Worm (Caenorhabditis elegans) whole organism, L2 larva: Measurements from ENCODE around the gene srz-78.

Experiments
- C34F6.9 ChIP-seq: fragments of 150-350 bp; optimal IDR thresholded peaks from 2 replicates; lab custom pipeline; 2014; ENCODE audit warnings: missing biosample characterization, missing genetic modification characterization
- R02D3.7 ChIP-seq: fragments of 150-350 bp; optimal IDR thresholded peaks from 2 replicates; lab custom pipeline; 2014; ENCODE audit warnings: missing biosample characterization, missing genetic modification characterization
- Y55F3AM.14 ChIP-seq: fragments of 200-800 bp; sonication (Bioruptor generic); optimal IDR thresholded peaks from 2 replicates; lab custom pipeline; 2018; ENCODE audit warnings: mild to moderate bottlenecking, missing genetic modification characterization, missing compliant biosample characterization
- ZK546.5 ChIP-seq: sonication (generic microtip); optimal IDR thresholded peaks from 2 replicates; lab custom pipeline; 2017; ENCODE audit warnings: missing biosample characterization, missing genetic modification characterization
- alr-1 ChIP-seq: fragments of 150-350 bp; optimal IDR thresholded peaks from 2 replicates; lab custom pipeline; 2014; ENCODE audit warnings: missing biosample characterization, missing genetic modification characterization
- aly-2 ChIP-seq: fragments of 150-350 bp; optimal IDR thresholded peaks from 2 replicates; lab custom pipeline; 2014; ENCODE audit warnings: missing biosample characterization, missing genetic modification characterization
- ama-1 ChIP-seq: fragments of 150-350 bp; optimal IDR thresholded peaks from 2 replicates; lab custom pipeline; 2018; ENCODE audit warnings: inconsistent platforms
- blmp-1 ChIP-seq: sonication (generic microtip); optimal IDR thresholded peaks from 2 replicates; lab custom pipeline; 2017; ENCODE audit warnings: missing genetic modification characterization, mild to moderate bottlenecking, missing compliant biosample characterization, antibody characterized with exemption, moderate library complexity; ENCODE audit not compliant: insufficient read depth
- ceh-16 ChIP-seq: fragments of 150-350 bp; optimal IDR thresholded peaks from 2 replicates; lab custom pipeline; 2014; ENCODE audit warnings: missing biosample characterization, missing genetic modification characterization
- ceh-82 ChIP-seq: fragments of 150-350 bp; optimal IDR thresholded peaks from 2 replicates; lab custom pipeline; 2014; ENCODE audit warnings: missing biosample characterization, missing genetic modification characterization
- dmd-4 ChIP-seq: sonication (generic microtip); optimal IDR thresholded peaks from 2 replicates; lab custom pipeline; 2017; ENCODE audit warnings: missing biosample characterization, missing genetic modification characterization
- egl-27 ChIP-seq: sonication (generic microtip); optimal IDR thresholded peaks from 3 replicates; lab custom pipeline; 2017; ENCODE audit warnings: missing biosample characterization, missing genetic modification reagents, missing genetic modification characterization
- elt-3 ChIP-seq: sonication (generic microtip); optimal IDR thresholded peaks from 2 replicates; lab custom pipeline; 2017; ENCODE audit warnings: missing biosample characterization, missing genetic modification characterization
- gmeb-1 ChIP-seq: fragments of 150-350 bp; optimal IDR thresholded peaks from 2 replicates; lab custom pipeline; 2014; ENCODE audit warnings: missing biosample characterization, missing genetic modification characterization
- lin-13 ChIP-seq: fragments of 150-350 bp; optimal IDR thresholded peaks from 2 replicates; lab custom pipeline; 2014; ENCODE audit warnings: missing biosample characterization, missing genetic modification reagents, missing genetic modification characterization
- lin-39 ChIP-seq: fragments of 150-350 bp; optimal IDR thresholded peaks from 2 replicates; lab custom pipeline; 2014; ENCODE audit warnings: missing biosample characterization, missing genetic modification reagents, missing genetic modification characterization
- lsy-2 ChIP-seq, 2 experiments: fragments of 150-350 bp in 1 of 2; sonication (generic microtip) in 1 of 2; optimal IDR thresholded peaks; 2 replicates each; lab custom pipeline; 2014 to 2017; ENCODE audit warnings: missing biosample characterization in 2 of 2, missing genetic modification characterization in 2 of 2
- mbf-1 ChIP-seq: sonication (generic microtip); optimal IDR thresholded peaks from 2 replicates; lab custom pipeline; 2017; ENCODE audit warnings: missing biosample characterization, missing genetic modification characterization
- mdl-1 ChIP-seq, 2 experiments: fragments of 150-350 bp in 1 of 2; sonication (generic microtip) in 1 of 2; optimal IDR thresholded peaks; 2 replicates each; lab custom pipeline; 2017; ENCODE audit warnings: missing biosample characterization in 2 of 2, missing genetic modification characterization in 2 of 2
- nhr-10 ChIP-seq: sonication (generic microtip); optimal IDR thresholded peaks from 2 replicates; lab custom pipeline; 2017; ENCODE audit warnings: missing biosample characterization, missing genetic modification characterization
- nhr-11 ChIP-seq: fragments of 150-350 bp; optimal IDR thresholded peaks from 2 replicates; lab custom pipeline; 2014; ENCODE audit warnings: missing biosample characterization, missing genetic modification characterization
- nhr-12 ChIP-seq: fragments of 150-350 bp; optimal IDR thresholded peaks from 2 replicates; lab custom pipeline; 2014; ENCODE audit warnings: missing biosample characterization, missing genetic modification characterization
- nhr-129 ChIP-seq: fragments of 150-350 bp; optimal IDR thresholded peaks from 2 replicates; lab custom pipeline; 2014; ENCODE audit warnings: missing biosample characterization, missing genetic modification characterization
- nhr-23 ChIP-seq: fragments of 150-350 bp; optimal IDR thresholded peaks from 2 replicates; lab custom pipeline; 2014; ENCODE audit warnings: missing biosample characterization, missing genetic modification reagents, missing genetic modification characterization
- nhr-237 ChIP-seq: fragments of 150-350 bp; optimal IDR thresholded peaks from 2 replicates; lab custom pipeline; 2014; ENCODE audit warnings: missing biosample characterization, missing genetic modification characterization
- nhr-6 ChIP-seq: fragments of 150-350 bp; optimal IDR thresholded peaks from 2 replicates; lab custom pipeline; 2014; ENCODE audit warnings: missing biosample characterization, missing genetic modification characterization
- nhr-77 ChIP-seq: fragments of 150-350 bp; optimal IDR thresholded peaks from 2 replicates; lab custom pipeline; 2014; ENCODE audit warnings: missing biosample characterization, missing genetic modification characterization
- peb-1 ChIP-seq: fragments of 150-350 bp; optimal IDR thresholded peaks from 2 replicates; lab custom pipeline; 2014; ENCODE audit warnings: missing biosample characterization, missing genetic modification characterization
- sem-4 ChIP-seq: fragments of 150-350 bp; optimal IDR thresholded peaks from 2 replicates; lab custom pipeline; 2014; ENCODE audit warnings: missing biosample characterization, missing genetic modification reagents, missing genetic modification characterization
- skn-1 ChIP-seq: sonication (generic microtip); optimal IDR thresholded peaks from 2 replicates; lab custom pipeline; 2017; ENCODE audit warnings: missing biosample characterization, missing genetic modification characterization
- sma-3 ChIP-seq: sonication (generic microtip); optimal IDR thresholded peaks from 2 replicates; lab custom pipeline; 2016; ENCODE audit warnings: missing genetic modification reagents, missing genetic modification characterization, missing compliant biosample characterization
- sma-9 ChIP-seq, 2 experiments: fragments of 150-350 bp in 1 of 2; sonication (generic microtip) in 1 of 2; optimal IDR thresholded peaks; 2 replicates each; lab custom pipeline; 2014 to 2016; ENCODE audit warnings: missing genetic modification characterization in 2 of 2, mild to moderate bottlenecking in 1 of 2, missing biosample characterization in 1 of 2, missing compliant biosample characterization in 1 of 2, missing genetic modification reagents in 1 of 2, moderate library complexity in 1 of 2
- snpc-4 ChIP-seq: fragments of 150-350 bp; optimal IDR thresholded peaks from 2 replicates; lab custom pipeline; 2014; ENCODE audit warnings: missing biosample characterization, missing genetic modification characterization
- unc-39 ChIP-seq: fragments of 150-350 bp; optimal IDR thresholded peaks from 2 replicates; lab custom pipeline; 2014; ENCODE audit warnings: missing biosample characterization, missing genetic modification characterization
- unc-55 ChIP-seq: fragments of 150-350 bp; sonication (generic microtip); optimal IDR thresholded peaks from 3 replicates; lab custom pipeline; 2014; ENCODE audit warnings: missing biosample characterization, missing genetic modification reagents, missing genetic modification characterization
- ztf-1 ChIP-seq: fragments of 200-800 bp; sonication (Bioruptor generic); conservative IDR thresholded peaks from 2 replicates; pipeline ENCODE4 v1.3.6; 2022; ENCODE audit warnings: missing genetic modification characterization, missing compliant biosample characterization
- ztf-4 ChIP-seq: fragments of 150-350 bp; optimal IDR thresholded peaks from 2 replicates; lab custom pipeline; 2014; ENCODE audit warnings: missing biosample characterization, missing genetic modification characterization

srz-78 gene

ce11 chrIV:3452516-3452915 lies 39.1 kb upstream of the srz-78 start:
- TF ChIP-seq dmd-4 (tag; lab: Kevin White, UChicago) = no peak
- TF ChIP-seq lin-13 (GFP tag; lab: Kevin White, UChicago) = no peak
- no peak for TF ChIP-seq ztf-4 (tag; lab: Kevin White, UChicago)
- TF ChIP-seq sem-4 (tag; lab: Kevin White, UChicago) = no peak
- TF ChIP-seq snpc-4 (tag; lab: Kevin White, UChicago) = no peak
- TF ChIP-seq, all 48 proteins: peak for 0

- no peak for TF ChIP-seq blmp-1 (tag; lab: Kevin White, UChicago)
- TF ChIP-seq lsy-2 (tag; optimal IDR thresholded peaks at IDR 0.05; lab: Kevin White, UChicago) = no peak
- TF ChIP-seq lin-39 (tag; lab: Kevin White, UChicago) = no peak
- TF ChIP-seq sma-3 (GFP tag; lab: Kevin White, UChicago) = no peak
- no peak for TF ChIP-seq unc-55 (GFP tag; lab: Kevin White, UChicago)
- TF ChIP-seq peb-1 (tag; lab: Kevin White, UChicago) = no peak
- TF ChIP-seq ztf-4 (tag; lab: Kevin White, UChicago) = no peak
- TF ChIP-seq skn-1 (tag; lab: Kevin White, UChicago) = no peak
- TF ChIP-seq nhr-12 = no peak
- TF ChIP-seq dmd-4 (tag; lab: Kevin White, UChicago) = no peak
- no peak for TF ChIP-seq mbf-1 (tag; lab: Kevin White, UChicago)
- no peak for TF ChIP-seq ztf-1
- TF ChIP-seq R02D3.7 = no peak
- TF ChIP-seq C34F6.9 (tag; lab: Kevin White, UChicago) = no peak
Observed at ce11 chrIV:3453346-3453745, 38.2 kb upstream of the srz-78 start, which contains the start of gene srz-23. srz-23 (plus strand) TSS chrIV:3453608.

ce11 chrIV:3463254-3463653 lies 28.3 kb upstream of the srz-78 start, which contains the start of gene F58E2.4:
F58E2.4 (plus strand) TSS chrIV:3463387.
- TF ChIP-seq ztf-4 (tag; lab: Kevin White, UChicago) (no peak), skn-1 (tag; lab: Kevin White, UChicago) (no peak), ceh-82 (tag; lab: Kevin White, UChicago) (no peak), unc-39 (tag; lab: Kevin White, UChicago) (no peak), nhr-129 (tag; lab: Kevin White, UChicago) (no peak), gmeb-1 (tag; lab: Kevin White, UChicago) (no peak), snpc-4 (tag; lab: Kevin White, UChicago) (no peak), ama-1 (lab: Kevin White, UChicago) (no peak), peb-1 (tag; lab: Kevin White, UChicago) (no peak), unc-55 (GFP tag; lab: Kevin White, UChicago) (no peak), mdl-1 (tag; optimal IDR thresholded peaks at IDR 0.05; lab: Kevin White, UChicago) (no peak), ZK546.5 (no peak), elt-3 (tag; lab: Kevin White, UChicago) (no peak), sma-9 (GFP tag; optimal IDR thresholded peaks at IDR 0.05; lab: Kevin White, UChicago) (no peak), sma-9 (tag; optimal IDR thresholded peaks at IDR 0.05; lab: Kevin White, UChicago) (no peak), nhr-10 (no peak), ceh-16 (tag; lab: Kevin White, UChicago) (no peak), lin-39 (tag; lab: Kevin White, UChicago) (no peak), C34F6.9 (tag; lab: Kevin White, UChicago) (no peak), nhr-77 (tag; lab: Kevin White, UChicago) (no peak)

ce11 chrIV:3467128-3467527 lies 24.4 kb upstream of the srz-78 start, which contains the start of gene F58E2.3:
F58E2.3 (plus strand) TSS chrIV:3467428.
- TF ChIP-seq sma-3 (GFP tag; lab: Kevin White, UChicago) (no peak), aly-2 (tag; lab: Kevin White, UChicago) (no peak), egl-27 (tag; lab: Kevin White, UChicago) (no peak), mdl-1 (tag; optimal IDR thresholded peaks at IDR 0.05; lab: Kevin White, UChicago) (no peak), lin-39 (tag; lab: Kevin White, UChicago) (no peak), ceh-82 (tag; lab: Kevin White, UChicago) (no peak), nhr-77 (tag; lab: Kevin White, UChicago) (no peak), nhr-23 (tag; lab: Kevin White, UChicago) (no peak), R02D3.7 (no peak), skn-1 (tag; lab: Kevin White, UChicago) (no peak), ztf-4 (tag; lab: Kevin White, UChicago) (no peak), nhr-12 (no peak), unc-55 (GFP tag; lab: Kevin White, UChicago) (no peak), nhr-237 (tag; lab: Kevin White, UChicago) (no peak), nhr-11 (tag; lab: Kevin White, UChicago) (no peak), alr-1 (no peak), ceh-16 (tag; lab: Kevin White, UChicago) (no peak), Y55F3AM.14 (GFP tag; lab: Kevin White, UChicago) (no peak), sem-4 (tag; lab: Kevin White, UChicago) (no peak), nhr-6 (tag; lab: Kevin White, UChicago) (no peak)
